Fruit fly (Drosophila melanogaster): ENCODE results near the gene CG32486.

CG32486 gene

DNA sequence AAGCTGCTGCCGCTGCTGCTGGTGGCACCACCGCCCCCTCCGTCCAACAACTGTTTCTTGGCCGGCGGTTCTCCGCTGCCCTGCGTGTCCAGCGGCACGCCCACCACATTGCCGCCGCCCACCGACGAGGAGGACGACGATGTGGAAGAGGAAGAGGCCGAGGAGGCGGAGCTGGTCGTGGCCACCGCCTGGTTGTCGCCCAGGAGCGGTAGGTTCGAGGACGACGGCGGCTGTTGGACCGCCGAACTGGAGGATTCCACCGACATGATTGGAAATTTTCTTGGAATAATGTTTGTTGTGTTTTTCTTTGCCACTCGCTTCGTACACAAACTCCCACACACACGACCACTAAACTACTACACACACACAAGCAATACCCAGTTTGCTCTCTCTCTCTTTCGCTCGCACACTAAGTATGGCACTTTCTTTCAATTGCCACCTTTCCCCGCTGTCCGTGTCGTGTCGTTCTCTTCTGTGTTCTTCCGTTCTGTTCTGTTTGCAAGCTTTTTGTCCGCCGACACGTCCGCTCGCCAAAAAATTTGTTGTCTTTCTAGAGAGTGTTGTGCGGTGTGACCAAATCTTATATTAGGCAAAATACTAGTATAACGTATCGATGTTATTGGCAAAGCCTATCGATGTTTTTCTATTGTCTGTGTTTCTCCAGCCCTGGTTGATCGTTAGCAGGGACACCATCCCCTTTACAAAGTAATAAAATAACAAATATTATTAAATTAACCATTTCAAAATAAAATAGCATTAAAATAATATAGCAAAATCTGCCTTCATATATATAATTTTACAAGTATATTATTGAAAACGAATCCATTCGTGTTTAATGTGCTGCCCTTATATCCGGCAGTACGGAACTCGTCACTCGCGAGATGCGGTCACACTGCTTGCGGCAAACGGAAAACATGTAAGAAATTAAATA, at the start of gene CG32486, which contains the start of gene PAN3:
Gene CG32486, minus strand, starts transcription at position 566 of the 931 bp plus-strand sequence.
Gene PAN3, plus strand, starts transcription at position 860 of the 931 bp plus-strand sequence.
- TF ChIP-seq CTCF (optimal IDR thresholded peaks at IDR 0.05): no peak
- no peak for TF ChIP-seq CG8478 (optimal IDR thresholded peaks at IDR 0.05)

DNA sequence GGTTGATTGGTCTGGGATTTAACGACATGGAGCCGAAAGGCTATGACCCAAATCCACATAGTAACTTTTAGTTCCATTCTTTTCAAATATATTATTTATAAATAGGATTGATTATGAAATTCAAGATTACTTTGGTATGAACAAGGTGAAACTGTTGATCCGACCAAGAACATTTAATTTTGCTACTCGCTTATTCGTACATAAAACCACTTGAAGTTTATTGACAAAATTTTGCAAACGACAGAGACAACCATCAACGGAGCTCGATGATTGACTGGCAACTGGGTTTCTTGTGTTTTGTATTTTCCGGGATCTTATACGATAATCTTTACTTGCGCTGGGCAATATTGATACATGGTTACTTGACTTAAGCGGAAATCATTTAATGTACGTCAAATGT, 43.7 kb upstream of the CG32486 start, which contains the start of gene CG45067:
Gene CG45067, minus strand, starts transcription at position 101 of the 400 bp plus-strand sequence.
- TF ChIP-seq CG8478 (optimal IDR thresholded peaks at IDR 0.05): no peak
- no peak for TF ChIP-seq CTCF (optimal IDR thresholded peaks at IDR 0.05)

DNA sequence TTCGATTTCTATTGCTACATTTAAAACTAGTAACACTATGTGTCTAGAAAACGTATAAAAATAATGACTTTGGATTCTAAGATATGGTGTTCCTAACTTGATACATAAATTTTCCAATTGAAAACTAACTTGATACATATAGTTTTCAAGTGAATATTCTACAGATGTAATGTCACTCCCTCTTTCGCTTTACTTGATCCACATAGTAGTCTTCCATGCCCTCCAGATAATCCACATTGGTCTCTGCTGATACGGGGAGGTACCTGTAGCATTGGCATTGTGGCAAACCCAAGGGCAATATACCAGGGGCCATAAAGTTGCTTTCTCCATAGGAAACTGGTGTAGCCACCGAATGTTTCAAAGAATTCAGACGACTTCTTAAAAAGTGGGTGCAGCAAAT, 40.5 kb upstream of the CG32486 start, which contains the start of gene CG45066:
Gene CG45066, minus strand, starts transcription at position 101 of the 400 bp plus-strand sequence.
- TF ChIP-seq CG8478 (optimal IDR thresholded peaks at IDR 0.05) (no peak), CTCF (optimal IDR thresholded peaks at IDR 0.05) (no peak)

DNA sequence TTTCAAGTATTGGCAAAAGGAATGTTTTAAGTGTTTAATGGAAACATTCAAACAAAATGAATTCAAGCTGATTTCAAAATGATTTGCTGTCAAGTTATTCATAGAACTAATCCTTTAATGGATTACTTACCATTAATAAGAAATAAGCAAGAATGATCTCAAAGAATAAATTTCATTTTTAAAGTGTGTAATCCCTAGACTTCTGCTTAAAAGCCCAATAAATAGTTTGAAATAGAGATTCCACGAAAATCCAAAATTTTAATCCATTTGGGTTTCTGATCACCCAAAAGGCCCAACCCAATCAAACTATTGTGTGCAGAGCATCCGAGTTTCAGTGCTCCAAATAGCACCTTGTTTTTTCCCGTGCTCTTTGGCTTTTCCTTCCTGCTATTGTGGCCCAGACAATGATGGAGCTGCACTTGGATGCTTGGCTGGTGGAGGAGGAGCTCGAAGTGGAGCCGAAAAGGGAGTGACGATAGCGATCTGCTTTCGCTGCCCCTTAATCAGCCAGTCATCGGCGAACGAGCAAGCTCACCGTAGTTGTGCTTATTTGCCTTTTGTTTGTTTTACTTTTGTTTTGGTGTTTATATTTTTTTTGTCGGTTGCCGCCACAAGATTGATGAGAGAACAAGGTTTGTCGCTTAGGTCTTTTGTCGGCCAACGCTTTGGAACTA, 38.9 kb upstream of the CG32486 start:
- TF ChIP-seq CTCF (optimal IDR thresholded peaks at IDR 0.05) (no peak), CG8478 (optimal IDR thresholded peaks at IDR 0.05) (no peak)

DNA sequence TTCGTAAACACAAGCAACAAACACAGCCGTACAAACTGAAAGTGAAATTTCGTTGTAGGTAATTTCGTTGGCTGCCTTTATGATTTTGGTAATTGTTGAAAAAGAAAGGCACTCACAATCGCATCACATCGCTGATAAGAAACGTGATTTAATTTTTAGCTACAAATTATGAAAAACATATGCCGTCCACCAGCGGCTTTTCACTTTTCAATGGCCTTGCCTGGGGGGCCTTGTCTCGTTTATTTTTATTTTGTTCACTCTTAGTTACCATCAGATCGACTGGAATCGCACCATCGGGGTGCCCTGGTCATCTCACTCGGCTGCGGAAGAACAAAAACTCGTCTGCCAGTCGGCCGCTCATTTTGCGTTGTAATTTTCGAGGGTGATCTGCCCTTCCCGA, 38.3 kb upstream of the CG32486 start:
- TF ChIP-seq CTCF (optimal IDR thresholded peaks at IDR 0.05) (no peak), CG8478 (optimal IDR thresholded peaks at IDR 0.05) (no peak)

DNA sequence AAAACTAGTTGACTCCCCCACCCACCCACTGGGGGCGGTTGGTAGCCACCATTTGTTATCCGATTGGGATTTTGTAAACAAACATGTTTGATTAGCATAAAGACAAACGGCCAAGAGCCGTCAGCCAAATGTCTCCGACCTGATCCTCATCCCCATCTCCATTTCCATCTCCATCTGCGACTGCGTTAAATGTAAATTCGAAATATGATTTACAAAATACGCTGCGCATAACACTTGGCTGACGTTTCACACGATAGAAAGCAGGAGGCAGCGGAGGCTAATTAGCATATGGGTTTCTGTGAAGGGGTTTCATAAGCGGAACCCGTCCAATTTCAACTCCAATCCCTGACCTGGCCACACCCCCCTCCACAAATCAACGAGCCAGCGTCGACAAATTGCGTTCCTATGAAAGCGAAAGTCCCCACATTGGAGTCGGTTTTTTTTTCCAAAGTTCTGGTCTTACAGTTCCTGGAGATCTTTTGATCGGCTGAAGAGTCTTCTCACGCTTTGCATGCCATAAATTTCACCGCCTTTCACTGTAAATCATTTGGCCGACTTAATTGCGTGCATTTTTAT, 37.5 kb upstream of the CG32486 start:
- TF ChIP-seq CG8478 (optimal IDR thresholded peaks at IDR 0.05): no peak
- no peak for TF ChIP-seq CTCF (optimal IDR thresholded peaks at IDR 0.05)

DNA sequence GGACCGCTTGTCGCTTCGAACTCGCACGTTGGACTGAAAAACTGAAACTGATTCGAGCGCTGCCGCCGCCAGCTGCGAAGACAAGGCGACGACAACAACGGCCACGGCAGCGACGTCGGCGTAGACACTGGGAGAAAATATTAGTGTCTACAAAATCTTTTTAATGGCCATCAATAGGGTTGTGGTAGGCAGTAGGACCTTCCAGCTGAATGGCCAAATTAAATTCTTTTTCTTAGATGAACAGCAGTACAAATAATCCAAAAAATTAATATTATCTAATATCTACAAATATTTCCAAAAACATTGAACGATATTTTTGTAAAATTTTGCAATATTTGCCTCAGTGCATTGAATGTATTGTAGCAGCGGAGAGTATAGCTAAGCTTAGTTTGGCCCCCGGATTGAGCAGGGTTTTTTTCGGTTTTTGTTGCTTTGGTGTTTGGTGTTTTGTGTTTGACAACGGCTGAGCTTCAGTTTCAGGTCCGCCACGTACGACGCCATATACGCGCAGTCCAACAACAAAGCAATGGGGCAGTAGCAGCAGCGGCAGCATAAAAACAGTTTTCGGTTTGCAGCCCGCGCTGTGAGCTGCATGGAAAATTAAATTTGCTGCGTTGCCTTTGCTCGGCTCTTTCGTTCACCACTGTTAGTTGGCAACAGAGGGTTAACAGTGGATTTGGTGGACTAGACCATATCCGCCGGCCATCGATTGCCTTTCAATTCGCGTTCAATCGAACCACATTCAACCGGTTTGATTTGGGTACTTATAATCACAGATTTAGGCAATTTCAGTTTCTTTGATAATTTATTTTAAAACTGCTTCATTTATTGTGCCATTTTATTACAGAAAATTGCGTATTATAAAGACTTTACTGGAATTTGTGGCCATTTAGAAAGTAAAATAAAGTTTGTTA, 36.5 kb upstream of the CG32486 start, which contains the start of gene Cht7:
Gene Cht7, minus strand, starts transcription at position 51 of the 914 bp plus-strand sequence.
- TF ChIP-seq CG8478 (optimal IDR thresholded peaks at IDR 0.05) (no peak), CTCF (optimal IDR thresholded peaks at IDR 0.05) (no peak)

DNA sequence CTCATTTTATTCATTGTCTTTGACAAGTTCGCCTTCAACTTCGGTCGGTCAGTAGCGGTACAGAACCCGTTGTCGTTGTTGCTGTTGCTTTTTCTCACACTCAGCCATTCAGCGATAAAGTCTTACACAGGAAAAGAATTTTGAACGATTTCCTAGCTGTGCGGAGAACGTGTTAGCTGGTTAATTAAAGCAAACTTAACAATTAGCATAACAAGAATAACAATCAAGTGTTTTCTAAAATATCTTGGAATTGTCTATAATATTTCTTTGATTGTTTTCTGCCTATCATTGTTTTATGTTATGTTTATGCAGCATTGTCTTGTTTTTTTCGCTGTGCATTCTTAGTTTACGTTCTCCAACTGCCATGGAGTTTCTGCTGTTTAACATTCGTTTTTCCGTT, 35.5 kb upstream of the CG32486 start:
- no peak for TF ChIP-seq CTCF (optimal IDR thresholded peaks at IDR 0.05)
- no peak for TF ChIP-seq CG8478 (optimal IDR thresholded peaks at IDR 0.05)

DNA sequence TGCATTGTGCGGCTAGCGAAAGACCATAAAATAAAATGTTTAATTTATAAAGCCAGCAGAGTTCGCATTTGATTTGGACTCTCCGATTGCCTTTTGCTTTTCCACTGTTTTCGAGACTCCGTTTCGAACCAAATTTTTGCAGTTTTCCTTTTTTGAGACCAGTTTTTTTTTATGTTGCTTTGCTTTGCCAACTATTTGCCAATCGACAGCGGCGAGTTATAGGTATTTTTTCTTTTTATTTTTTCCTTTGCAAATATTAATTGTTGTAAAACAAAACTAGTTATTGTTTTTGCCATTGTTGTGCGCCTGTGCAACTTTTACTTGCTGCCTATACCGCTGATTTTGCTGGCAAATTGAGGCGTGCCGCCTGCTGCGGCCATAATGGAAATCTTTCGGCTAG, 34.9 kb upstream of the CG32486 start:
- TF ChIP-seq CTCF (optimal IDR thresholded peaks at IDR 0.05) (no peak), CG8478 (optimal IDR thresholded peaks at IDR 0.05) (no peak)

DNA sequence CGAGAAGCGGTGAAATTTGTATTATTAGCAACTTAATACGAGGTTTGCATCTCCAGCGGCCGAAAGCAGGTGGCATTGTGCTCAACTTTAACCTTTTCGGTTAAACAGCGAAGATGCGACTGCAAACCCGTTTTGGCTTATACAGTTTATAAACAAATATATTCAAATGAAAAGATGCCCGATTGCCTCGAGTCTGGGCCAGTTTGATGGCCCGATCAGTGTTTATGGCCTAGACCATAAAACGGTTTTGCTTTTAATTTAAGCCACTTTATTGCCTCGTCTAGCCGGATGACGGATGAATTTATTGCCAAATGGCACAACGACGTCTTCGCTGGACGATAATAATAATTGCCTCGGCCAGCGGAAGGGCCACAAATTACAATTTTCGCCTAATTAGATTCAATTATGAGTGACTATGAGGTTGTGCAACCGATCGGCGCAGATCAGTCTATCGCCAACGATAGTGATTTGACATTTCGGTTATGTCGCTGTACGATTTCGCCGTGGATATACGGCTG, 31.9 kb upstream of the CG32486 start:
- TF ChIP-seq CG8478 (optimal IDR thresholded peaks at IDR 0.05): no peak
- no peak for TF ChIP-seq CTCF (optimal IDR thresholded peaks at IDR 0.05)

DNA sequence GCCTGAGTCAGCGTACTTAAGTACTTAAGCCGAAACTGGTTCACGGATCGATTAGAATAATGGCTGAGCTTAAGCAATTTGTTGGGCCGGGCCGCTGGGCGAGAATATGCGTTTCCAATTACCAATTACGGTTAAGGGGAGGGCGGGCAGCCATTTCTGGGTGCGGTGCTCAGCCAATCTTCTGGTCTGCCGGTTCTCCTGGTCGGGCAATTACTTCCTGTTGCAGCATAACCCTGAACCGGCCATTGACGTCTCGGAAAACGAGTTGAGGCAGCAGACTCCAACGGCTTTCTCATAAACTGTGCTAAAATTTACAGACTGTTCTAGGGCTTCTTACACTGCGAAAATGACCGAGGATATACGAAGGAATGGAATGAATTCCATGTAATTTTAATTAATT, 30.5 kb upstream of the CG32486 start:
- TF ChIP-seq CG8478 (optimal IDR thresholded peaks at IDR 0.05): no peak
- TF ChIP-seq CTCF (optimal IDR thresholded peaks at IDR 0.05): no peak

DNA sequence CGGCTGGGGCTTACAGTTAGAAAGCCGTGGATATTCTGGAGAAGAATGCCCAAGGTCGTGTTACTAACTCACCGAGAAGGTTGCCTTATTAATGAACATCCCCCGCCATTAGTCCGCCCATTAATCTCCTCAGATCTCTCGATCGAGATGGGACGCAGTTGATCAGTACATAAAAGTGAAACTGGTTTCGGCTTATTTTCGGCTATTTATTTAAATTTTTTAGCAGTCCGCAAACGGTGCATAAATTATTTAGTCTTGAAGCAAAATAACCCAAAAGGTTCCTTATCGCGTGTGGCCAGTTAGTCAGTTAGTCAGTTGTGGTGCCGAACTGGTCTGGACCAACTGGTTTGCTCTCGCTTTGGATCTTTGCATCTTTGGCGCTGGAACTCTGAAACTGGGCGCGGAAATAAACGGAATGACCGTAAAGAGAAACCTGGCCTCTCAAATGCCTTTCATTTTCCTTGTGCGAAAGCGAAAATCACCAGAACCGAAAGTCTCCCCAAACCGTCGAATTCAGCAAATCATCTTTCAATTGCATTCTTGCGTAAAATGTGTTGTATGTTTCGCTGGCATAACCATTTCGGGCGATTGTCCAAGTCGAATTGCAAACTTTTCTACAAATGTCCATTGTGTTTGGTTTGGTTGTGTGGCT, 28.3 kb upstream of the CG32486 start:
- no peak for TF ChIP-seq CG8478 (optimal IDR thresholded peaks at IDR 0.05)
- TF ChIP-seq CTCF (optimal IDR thresholded peaks at IDR 0.05): no peak

DNA sequence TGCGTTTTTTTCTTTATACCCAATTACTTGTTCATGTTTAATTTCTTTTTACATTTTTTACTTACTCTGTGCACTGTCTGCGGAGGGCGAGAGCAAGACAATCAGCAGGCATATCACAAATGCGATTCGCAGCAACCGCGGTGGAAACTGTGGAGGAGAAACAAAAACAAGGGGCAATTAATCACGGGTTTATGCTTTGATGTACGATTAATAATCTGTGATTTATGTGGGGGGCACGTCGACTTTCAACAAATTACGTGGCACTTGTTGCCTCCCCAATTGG, 26.9 kb upstream of the CG32486 start:
- TF ChIP-seq CTCF (optimal IDR thresholded peaks at IDR 0.05): no peak
- no peak for TF ChIP-seq CG8478 (optimal IDR thresholded peaks at IDR 0.05)
